Fruit fly (Drosophila melanogaster) whole organism, embryonic: Measurements from ENCODE around the gene Sulf1.

Experiments used
- Ada2b ChIP-seq: fragments of 200-800 bp; sonication (Bioruptor generic); IDR thresholded peaks from 2 replicates; pipeline ENCODE4 v1.3.6; 2022; ENCODE audit warnings: missing biosample characterization, missing genetic modification characterization
- Awh ChIP-seq: fragments of 200-800 bp; sonication (Bioruptor generic); IDR thresholded peaks from 2 replicates; pipeline ENCODE4, ENCODE4 v1.3.6; 2022; ENCODE audit warnings: missing biosample characterization, missing genetic modification characterization
- CG10321 ChIP-seq: fragments of 200-800 bp; sonication (Bioruptor generic); IDR thresholded peaks from 2 replicates; pipeline ENCODE4 v1.3.6; 2022; ENCODE audit warnings: missing biosample characterization, missing genetic modification characterization
- CG10366 ChIP-seq: fragments of 200-800 bp; sonication (Bioruptor generic); IDR thresholded peaks from 2 replicates; pipeline ENCODE4 v1.3.6; 2022; ENCODE audit warnings: missing biosample characterization, missing genetic modification characterization
- CG10462 ChIP-seq: fragments of 200-800 bp; sonication (Bioruptor generic); optimal IDR thresholded peaks from 2 replicates; lab custom pipeline; 2016; ENCODE audit warnings: missing biosample characterization, missing genetic modification characterization
- CG10565 ChIP-seq: fragments of 200-800 bp; sonication (Bioruptor generic); optimal IDR thresholded peaks from 3 replicates; lab custom pipeline; 2016; ENCODE audit warnings: missing biosample characterization, mild to moderate bottlenecking, missing genetic modification characterization
- CG11560 ChIP-seq: fragments of 200-800 bp; sonication (Bioruptor generic); IDR thresholded peaks from 3 replicates; pipeline ENCODE4 v1.3.6; 2022; ENCODE audit warnings: missing biosample characterization, missing genetic modification characterization
- CG12155 ChIP-seq: fragments of 200-800 bp; sonication (Bioruptor generic); optimal IDR thresholded peaks from 3 replicates; lab custom pipeline; 2016; ENCODE audit warnings: missing biosample characterization, missing genetic modification characterization
- CG12236 ChIP-seq: fragments of 200-800 bp; sonication (Bioruptor generic); optimal IDR thresholded peaks from 2 replicates; lab custom pipeline; 2016; ENCODE audit warnings: missing biosample characterization, missing genetic modification characterization
- CG13894 ChIP-seq: fragments of 200-800 bp; sonication (Bioruptor generic); optimal IDR thresholded peaks from 3 replicates; lab custom pipeline; 2018; ENCODE audit warnings: missing biosample characterization, mild to moderate bottlenecking, missing genetic modification characterization, moderate library complexity
- CG1529 ChIP-seq: fragments of 200-800 bp; sonication (Bioruptor generic); optimal IDR thresholded peaks from 3 replicates; lab custom pipeline; 2018; ENCODE audit warnings: missing biosample characterization, missing genetic modification characterization
- CG15514 ChIP-seq: fragments of 200-800 bp; sonication (Bioruptor generic); optimal IDR thresholded peaks from 3 replicates; lab custom pipeline; 2017; ENCODE audit warnings: missing biosample characterization, missing genetic modification characterization, mild to moderate bottlenecking, moderate library complexity, missing genetic modification reagents
- CG17361 ChIP-seq: fragments of 200-800 bp; sonication (Bioruptor generic); IDR thresholded peaks from 3 replicates; pipeline ENCODE4 v1.3.6; 2022; ENCODE audit warnings: missing biosample characterization, missing genetic modification characterization
- CG17568 ChIP-seq: fragments of 200-800 bp; sonication (Bioruptor generic); optimal IDR thresholded peaks from 2 replicates; lab custom pipeline; 2018; ENCODE audit warnings: missing biosample characterization, mild to moderate bottlenecking, missing genetic modification characterization, moderate library complexity
- CG17829 ChIP-seq: fragments of 200-800 bp; optimal IDR thresholded peaks from 2 replicates; lab custom pipeline; 2019; ENCODE audit warnings: missing biosample characterization, mild to moderate bottlenecking, missing genetic modification characterization, moderate library complexity
- CG3163 ChIP-seq: fragments of 200-800 bp; sonication (Bioruptor generic); optimal IDR thresholded peaks from 3 replicates; lab custom pipeline; 2016; ENCODE audit warnings: missing biosample characterization, missing genetic modification characterization
- CG34224 ChIP-seq: fragments of 200-800 bp; sonication (Bioruptor generic); IDR thresholded peaks from 3 replicates; pipeline ENCODE4 v1.3.6; 2022; ENCODE audit warnings: missing biosample characterization, missing genetic modification characterization; ENCODE audit not compliant: partially characterized antibody
- CG3995 ChIP-seq: fragments of 200-800 bp; sonication (Bioruptor generic); optimal IDR thresholded peaks from 3 replicates; lab custom pipeline; 2016; ENCODE audit warnings: missing biosample characterization, missing genetic modification characterization
- CG9817 ChIP-seq: fragments of 200-800 bp; sonication (Bioruptor generic); optimal IDR thresholded peaks from 2 replicates; lab custom pipeline; 2018; ENCODE audit warnings: missing biosample characterization, mild to moderate bottlenecking, missing genetic modification characterization, moderate library complexity
- D ChIP-seq, 2 experiments: fragments of 200-800 bp in 1 of 2; fragments of >200 bp in 1 of 2; sonication (Bioruptor generic) in 1 of 2; optimal IDR thresholded peaks; 2 replicates in 1 of 2; 3 replicates in 1 of 2; lab custom pipeline; 2017; ENCODE audit warnings: mild to moderate bottlenecking in 1 of 2, missing biosample characterization in 1 of 2, missing genetic modification characterization in 1 of 2, missing genetic modification reagents in 1 of 2
- Fer2 ChIP-seq: fragments of 200-800 bp; sonication (Bioruptor generic); optimal IDR thresholded peaks from 2 replicates; lab custom pipeline; 2018; ENCODE audit warnings: missing biosample characterization, mild to moderate bottlenecking, missing genetic modification characterization, moderate library complexity
- H2.0 ChIP-seq: fragments of 200-800 bp; sonication (Bioruptor generic); IDR thresholded peaks from 2 replicates; pipeline ENCODE4 v1.3.6; 2022; ENCODE audit warnings: missing biosample characterization, missing genetic modification characterization
- HLH54F ChIP-seq: fragments of 200-800 bp; sonication (Bioruptor generic); optimal IDR thresholded peaks from 3 replicates; lab custom pipeline; 2016; ENCODE audit warnings: missing biosample characterization, missing genetic modification characterization
- Hr78 ChIP-seq, 2 experiments: fragments of 200-800 bp in 1 of 2; fragments of >200 bp in 1 of 2; sonication (Bioruptor generic) in 1 of 2; optimal IDR thresholded peaks; 2 replicates each; lab custom pipeline; 2017 to 2019; ENCODE audit warnings: missing biosample characterization in 2 of 2, missing genetic modification characterization in 2 of 2, mild to moderate bottlenecking in 1 of 2, moderate library complexity in 1 of 2
- Lpt ChIP-seq: fragments of >200 bp; optimal IDR thresholded peaks from 2 replicates; lab custom pipeline; 2018; ENCODE audit warnings: missing biosample characterization, missing genetic modification characterization
- MBD-R2 ChIP-seq: fragments of 200-800 bp; sonication (Bioruptor generic); IDR thresholded peaks from 2 replicates; pipeline ENCODE4 v1.3.6; 2022; ENCODE audit warnings: missing biosample characterization, missing genetic modification characterization
- Mes4 ChIP-seq: fragments of 200-800 bp; sonication (Bioruptor generic); optimal IDR thresholded peaks from 2 replicates; lab custom pipeline; 2016; ENCODE audit warnings: missing biosample characterization, missing genetic modification characterization
- ab ChIP-seq: fragments of 200-800 bp; sonication (Bioruptor generic); optimal IDR thresholded peaks from 2 replicates; lab custom pipeline; 2016; ENCODE audit warnings: missing biosample characterization, missing genetic modification characterization
- abd-A ChIP-seq: fragments of 200-800 bp; sonication (Bioruptor generic); optimal IDR thresholded peaks from 3 replicates; lab custom pipeline; 2019; ENCODE audit warnings: missing biosample characterization, mild to moderate bottlenecking, missing genetic modification characterization, moderate library complexity
- az2 ChIP-seq: fragments of 200-800 bp; sonication (Bioruptor generic); optimal IDR thresholded peaks from 3 replicates; lab custom pipeline; 2016; ENCODE audit warnings: missing biosample characterization, missing genetic modification characterization
- chm ChIP-seq: fragments of 200-800 bp; sonication (Bioruptor generic); IDR thresholded peaks from 2 replicates; pipeline ENCODE4 v1.3.6; 2022; ENCODE audit warnings: missing biosample characterization, missing genetic modification characterization
- da ChIP-seq: fragments of 200-800 bp; sonication (Bioruptor generic); optimal IDR thresholded peaks from 2 replicates; lab custom pipeline; 2016; ENCODE audit warnings: missing biosample characterization, missing genetic modification characterization
- gfzf ChIP-seq: fragments of 200-800 bp; sonication (Bioruptor generic); optimal IDR thresholded peaks from 2 replicates; lab custom pipeline; 2016; ENCODE audit warnings: missing biosample characterization, mild to moderate bottlenecking, missing genetic modification characterization, moderate library complexity
- gsb ChIP-seq: fragments of 200-800 bp; sonication (Bioruptor generic); IDR thresholded peaks from 2 replicates; pipeline ENCODE4 v1.3.6; 2022; ENCODE audit warnings: missing biosample characterization, missing genetic modification characterization
- inv ChIP-seq: fragments of 200-800 bp; sonication (Bioruptor generic); IDR thresholded peaks from 2 replicates; pipeline ENCODE4 v1.3.6; 2022; ENCODE audit warnings: missing biosample characterization, missing genetic modification characterization; ENCODE audit not compliant: partially characterized antibody
- lov ChIP-seq, 2 experiments: fragments of 200-800 bp in 1 of 2; fragments of >200 bp in 1 of 2; sonication (Bioruptor generic) in 1 of 2; IDR thresholded peaks in 1 of 2; optimal IDR thresholded peaks in 1 of 2; 2 replicates in 1 of 2; 3 replicates in 1 of 2; pipeline versions ENCODE4 v1.3.6 to Lab custom; 2017 to 2022; ENCODE audit warnings: missing biosample characterization in 1 of 2, missing genetic modification characterization in 1 of 2
- nau ChIP-seq: fragments of 200-800 bp; sonication (Bioruptor generic); optimal IDR thresholded peaks from 3 replicates; lab custom pipeline; 2017; ENCODE audit warnings: missing biosample characterization, mild to moderate bottlenecking, missing genetic modification characterization, missing genetic modification reagents
- nmo ChIP-seq: fragments of 200-800 bp; sonication (Bioruptor generic); optimal IDR thresholded peaks from 2 replicates; lab custom pipeline; 2018; ENCODE audit warnings: missing biosample characterization, mild to moderate bottlenecking, missing genetic modification characterization, moderate library complexity
- org-1 ChIP-seq: fragments of 200-800 bp; sonication (Bioruptor generic); optimal IDR thresholded peaks from 2 replicates; lab custom pipeline; 2017; ENCODE audit warnings: missing biosample characterization, missing genetic modification characterization
- p53 ChIP-seq: fragments of 200-800 bp; sonication (Bioruptor generic); optimal IDR thresholded peaks from 2 replicates; lab custom pipeline; 2016; ENCODE audit warnings: missing biosample characterization, missing genetic modification characterization
- pb ChIP-seq: fragments of 200-800 bp; sonication (Bioruptor generic); optimal IDR thresholded peaks from 3 replicates; lab custom pipeline; 2016; ENCODE audit warnings: missing biosample characterization, missing genetic modification characterization
- pita ChIP-seq: fragments of 200-800 bp; sonication (Bioruptor generic); optimal IDR thresholded peaks from 2 replicates; lab custom pipeline; 2017; ENCODE audit warnings: missing biosample characterization, mild to moderate bottlenecking, missing genetic modification characterization
- ranshi ChIP-seq: fragments of 200-800 bp; sonication (Bioruptor generic); IDR thresholded peaks from 2 replicates; pipeline ENCODE4 v1.3.6; 2022; ENCODE audit warnings: missing biosample characterization, missing genetic modification characterization
- schlank ChIP-seq: fragments of 200-800 bp; sonication (Bioruptor generic); optimal IDR thresholded peaks from 2 replicates; lab custom pipeline; 2018; ENCODE audit warnings: missing biosample characterization, mild to moderate bottlenecking, missing genetic modification characterization
- sd ChIP-seq: fragments of 200-800 bp; sonication (Bioruptor generic); optimal IDR thresholded peaks from 3 replicates; lab custom pipeline; 2018; ENCODE audit warnings: missing biosample characterization, mild to moderate bottlenecking, missing genetic modification characterization, moderate library complexity
- sob ChIP-seq: fragments of 200-800 bp; sonication (Bioruptor generic); IDR thresholded peaks from 2 replicates; pipeline ENCODE4 v1.3.6; 2022; ENCODE audit warnings: missing biosample characterization, missing genetic modification characterization
- tin ChIP-seq: fragments of 200-800 bp; sonication (Bioruptor generic); optimal IDR thresholded peaks from 3 replicates; lab custom pipeline; 2016; ENCODE audit warnings: missing biosample characterization, missing genetic modification characterization
- trem ChIP-seq: fragments of 200-800 bp; optimal IDR thresholded peaks from 3 replicates; lab custom pipeline; 2019; ENCODE audit warnings: missing biosample characterization, mild to moderate bottlenecking, missing genetic modification characterization, moderate library complexity
- wor ChIP-seq: fragments of 200-800 bp; sonication (Bioruptor generic); IDR thresholded peaks from 2 replicates; pipeline ENCODE4 v1.3.6; 2022; ENCODE audit warnings: missing biosample characterization, missing genetic modification characterization

Gene Sulf1

DNA sequence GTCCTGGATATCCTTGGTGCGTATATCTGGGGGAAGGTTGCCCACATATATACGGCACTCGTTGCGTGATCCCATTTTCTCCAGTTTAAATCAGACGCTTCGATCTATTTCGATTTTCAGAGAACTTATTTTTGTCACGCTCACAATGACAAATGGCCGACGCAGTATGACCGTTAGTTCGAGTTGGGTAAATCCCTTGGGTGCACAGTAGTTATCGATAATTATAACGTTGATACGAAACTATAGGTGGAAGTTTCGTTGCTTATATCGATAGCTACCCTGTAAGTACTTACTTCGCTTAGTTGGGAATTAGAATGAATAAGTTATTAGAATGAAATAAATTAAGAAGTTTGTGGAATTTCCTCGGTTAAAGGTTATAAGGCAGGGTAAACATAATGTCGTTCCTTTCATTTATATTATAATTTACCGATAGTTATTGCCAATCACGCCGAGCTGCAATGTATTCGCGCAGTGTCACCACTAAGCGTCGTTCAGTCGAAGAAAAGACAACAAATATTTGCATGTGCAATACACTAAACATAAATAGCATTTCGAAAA, 2.5 kb upstream of the Sulf1 start, which contains the start of the genes SF2 and pad (continued):
- TF ChIP-seq D (optimal IDR thresholded peaks at IDR 0.05; lab: Kevin White, UChicago) (no peak), D (GFP tag; optimal IDR thresholded peaks at IDR 0.05; lab: Kevin White, UChicago) (peak; percentile 39), CG17361 (GFP tag; lab: Robert Waterston, UW) (peak; percentile 89), pita (GFP tag; lab: Kevin White, UChicago) (no peak), Lpt (no peak), lov (optimal IDR thresholded peaks at IDR 0.05; lab: Kevin White, UChicago) (no peak), lov (GFP tag; IDR thresholded peaks at IDR 0.05; lab: Robert Waterston, UW) (no peak), H2.0 (GFP tag; lab: Robert Waterston, UW) (peak; percentile 51), pb (GFP tag; lab: Kevin White, UChicago) (no peak), gfzf (peak; percentile 83), Ada2b (GFP tag; lab: Robert Waterston, UW) (peak; percentile 57), ranshi (GFP tag; lab: Robert Waterston, UW) (peak; percentile 67; the same call in 1 of the 2 replicates), Fer2 (peak; percentile 70), CG12236 (peak; percentile 16), org-1 (GFP tag; lab: Kevin White, UChicago) (no peak), az2 (GFP tag; lab: Kevin White, UChicago) (peak; percentile 76), HLH54F (GFP tag; lab: Kevin White, UChicago) (peak; percentile 87), chm (GFP tag; lab: Robert Waterston, UW) (no peak), ab (GFP tag; lab: Kevin White, UChicago) (peak; percentile 5), sob (GFP tag; lab: Robert Waterston, UW) (peak; percentile 85), CG1529 (GFP tag; lab: Kevin White, UChicago) (peak; percentile 24), CG13894 (tag; lab: Kevin White, UChicago) (peak; percentile 71), gsb (no peak), CG17829 (peak; percentile 86), CG10565 (GFP tag; lab: Kevin White, UChicago) (no peak), MBD-R2 (peak; percentile 74), p53 (GFP tag; lab: Kevin White, UChicago) (peak; percentile 64), CG10321 (GFP tag; lab: Robert Waterston, UW) (no peak), CG34224 (GFP tag; lab: Robert Waterston, UW) (peak; percentile 92), Mes4 (GFP tag; lab: Kevin White, UChicago) (peak; percentile 57), wor (GFP tag; lab: Robert Waterston, UW) (0 out of 2 replicates have a peak, but pooled peaks have one; percentile 29), Hr78 (GFP tag; optimal IDR thresholded peaks at IDR 0.05; lab: Kevin White, UChicago) (no peak), tin (GFP tag; lab: Kevin White, UChicago) (peak; percentile 88), trem (peak; percentile 88), CG3163 (GFP tag; lab: Kevin White, UChicago) (peak; percentile 30), CG17568 (peak; percentile 55), inv (GFP tag; lab: Robert Waterston, UW) (peak; percentile 95), da (GFP tag; lab: Kevin White, UChicago) (peak; percentile 64), nmo (GFP tag; lab: Kevin White, UChicago) (peak; percentile 91), CG9817 (tag; lab: Kevin White, UChicago) (peak; percentile 82), CG12155 (GFP tag; lab: Kevin White, UChicago) (peak; percentile 81), abd-A (tag; lab: Kevin White, UChicago) (peak; percentile 85), nau (GFP tag; lab: Kevin White, UChicago) (peak; percentile 65), CG15514 (GFP tag; lab: Kevin White, UChicago) (peak; percentile 68), CG10366 (0 out of 2 replicates have a peak, but pooled peaks have one; percentile 60), sd (tag; lab: Kevin White, UChicago) (peak; percentile 77), schlank (tag; lab: Kevin White, UChicago) (peak; percentile 30), CG3995 (GFP tag; lab: Kevin White, UChicago) (peak; percentile 62), CG11560 (peak; percentile 52; the same call in 1 of the 3 replicates), CG10462 (peak; percentile 70), Awh (GFP tag; lab: Robert Waterston, UW) (peak; percentile 41; the same call in 1 of the 2 replicates)
